Worm (Caenorhabditis elegans) whole organism, early embryonic: ENCODE data around the gene F11D5.1.

ENCODE experiments used
- B0310.2 ChIP-seq: sonication (generic microtip); optimal IDR thresholded peaks from 2 replicates; lab custom pipeline; 2016; ENCODE audit warnings: mild to moderate bottlenecking, missing genetic modification characterization, missing compliant biosample characterization
- F13C5.2 ChIP-seq: sonication (generic microtip); optimal IDR thresholded peaks from 2 replicates; lab custom pipeline; 2017; ENCODE audit warnings: mild to moderate bottlenecking, missing genetic modification characterization, inconsistent platforms, missing compliant biosample characterization
- aly-1 ChIP-seq: sonication (generic microtip); optimal IDR thresholded peaks from 2 replicates; lab custom pipeline; 2016; ENCODE audit warnings: missing genetic modification characterization, missing compliant biosample characterization
- ama-1 ChIP-seq: fragments of 150-350 bp; optimal IDR thresholded peaks from 2 replicates; lab custom pipeline; 2014
- ceh-13 ChIP-seq: fragments of 200-800 bp; sonication (Bioruptor generic); optimal IDR thresholded peaks from 2 replicates; lab custom pipeline; 2018; ENCODE audit warnings: mild to moderate bottlenecking, missing genetic modification characterization, missing compliant biosample characterization
- ceh-36 ChIP-seq: sonication (generic microtip); optimal IDR thresholded peaks from 2 replicates; lab custom pipeline; 2016; ENCODE audit warnings: missing genetic modification characterization, inconsistent platforms, missing compliant biosample characterization
- ets-7 ChIP-seq: sonication (generic microtip); optimal IDR thresholded peaks from 2 replicates; lab custom pipeline; 2016; ENCODE audit warnings: missing genotype, missing genetic modification characterization, missing compliant biosample characterization
- flt-1 ChIP-seq: fragments of 200-800 bp; sonication (Bioruptor generic); IDR thresholded peaks from 2 replicates; pipeline ENCODE4 v1.3.6; 2022; ENCODE audit warnings: missing genetic modification characterization, missing compliant biosample characterization
- hmbx-1 ChIP-seq: sonication (generic microtip); optimal IDR thresholded peaks from 2 replicates; lab custom pipeline; 2016; ENCODE audit warnings: mild to moderate bottlenecking, missing genetic modification characterization, missing compliant biosample characterization
- hmg-4 ChIP-seq: fragments of 200-800 bp; sonication (Bioruptor generic); optimal IDR thresholded peaks from 2 replicates; lab custom pipeline; 2018; ENCODE audit warnings: mild to moderate bottlenecking, missing genetic modification characterization, missing compliant biosample characterization
- hnd-1 ChIP-seq: sonication (generic microtip); optimal IDR thresholded peaks from 2 replicates; lab custom pipeline; 2016; ENCODE audit warnings: missing genetic modification characterization, missing compliant biosample characterization
- pes-1 ChIP-seq: fragments of 200-800 bp; sonication (Bioruptor generic); IDR thresholded peaks from 2 replicates; pipeline ENCODE4 v1.3.6; 2022; ENCODE audit warnings: missing genetic modification reagents, missing genetic modification characterization, missing compliant biosample characterization
- scrt-1 ChIP-seq: fragments of 200-800 bp; sonication (Bioruptor generic); IDR thresholded peaks from 2 replicates; pipeline ENCODE4 v1.3.6; 2022; ENCODE audit warnings: missing genetic modification characterization, missing compliant biosample characterization
- sea-1 ChIP-seq: fragments of 200-800 bp; sonication (Bioruptor generic); conservative IDR thresholded peaks from 2 replicates; pipeline ENCODE4 v1.3.6; 2022; ENCODE audit warnings: missing genetic modification characterization, missing compliant biosample characterization
- tbx-11 ChIP-seq: fragments of 200-800 bp; sonication (Bioruptor generic); IDR thresholded peaks from 2 replicates; pipeline ENCODE4 v1.3.6; 2022; ENCODE audit warnings: missing genetic modification characterization, missing compliant biosample characterization
- tbx-37 ChIP-seq: fragments of 200-800 bp; sonication (Bioruptor generic); conservative IDR thresholded peaks from 2 replicates; pipeline ENCODE4 v1.3.6; 2022; ENCODE audit warnings: missing genetic modification reagents, missing genetic modification characterization, missing compliant biosample characterization
- tra-4 ChIP-seq: sonication (generic microtip); optimal IDR thresholded peaks from 2 replicates; lab custom pipeline; 2017; ENCODE audit warnings: missing genetic modification characterization, missing compliant biosample characterization

F11D5.1 gene

ce11 chrX:3369442-3369841, 36.5 kb downstream of the F11D5.1 start:
- no peak for TF ChIP-seq tra-4
- no peak for TF ChIP-seq hnd-1 (tag; lab: Kevin White, UChicago)
- no peak for TF ChIP-seq tbx-11 (GFP tag; lab: Robert Waterston, UW)
- TF ChIP-seq F13C5.2 (tag; lab: Kevin White, UChicago) = no peak
- TF ChIP-seq ceh-36 (tag; lab: Kevin White, UChicago) = no peak
- no peak for TF ChIP-seq ceh-13 (GFP tag; lab: Kevin White, UChicago)
- TF ChIP-seq hmg-4 (GFP tag; lab: Kevin White, UChicago) = no peak
- TF ChIP-seq pes-1 (GFP tag; lab: Robert Waterston, UW) = no peak
- no peak for TF ChIP-seq hmbx-1 (tag; lab: Kevin White, UChicago)
- no peak for TF ChIP-seq tbx-37 (GFP tag; lab: Robert Waterston, UW)
- TF ChIP-seq ama-1 = no peak
- no peak for TF ChIP-seq flt-1 (GFP tag; lab: Robert Waterston, UW)
- no peak for TF ChIP-seq scrt-1 (GFP tag; lab: Robert Waterston, UW)
- no peak for TF ChIP-seq ets-7 (tag; lab: Kevin White, UChicago)
- TF ChIP-seq aly-1 = no peak

- TF ChIP-seq hmg-4 (GFP tag; lab: Kevin White, UChicago) (peak; percentile 88), pes-1 (GFP tag; lab: Robert Waterston, UW) (peak; percentile 95), hmbx-1 (tag; lab: Kevin White, UChicago) (peak; percentile 62), tra-4 (peak; percentile 71), tbx-11 (GFP tag; lab: Robert Waterston, UW) (peak; percentile 84), sea-1 (GFP tag; lab: Robert Waterston, UW) (peak; percentile 92), F13C5.2 (tag; lab: Kevin White, UChicago) (peak; percentile 86), ceh-36 (tag; lab: Kevin White, UChicago) (peak; percentile 77), tbx-37 (GFP tag; lab: Robert Waterston, UW) (peak; percentile 90), scrt-1 (GFP tag; lab: Robert Waterston, UW) (peak; percentile 93), hnd-1 (tag; lab: Kevin White, UChicago) (peak; percentile 71), ceh-13 (GFP tag; lab: Kevin White, UChicago) (peak; percentile 81), aly-1 (peak; percentile 88), flt-1 (GFP tag; lab: Robert Waterston, UW) (peak; percentile 94), B0310.2 (tag; lab: Kevin White, UChicago) (peak; percentile 81), ets-7 (tag; lab: Kevin White, UChicago) (peak; percentile 36), ama-1 (no peak)
Observed at ce11 chrX:3371264-3371663, 38.3 kb downstream of the F11D5.1 start.

- TF ChIP-seq tbx-37 (GFP tag; lab: Robert Waterston, UW) (no peak), hmg-4 (GFP tag; lab: Kevin White, UChicago) (no peak), hnd-1 (tag; lab: Kevin White, UChicago) (no peak), ceh-36 (tag; lab: Kevin White, UChicago) (no peak), B0310.2 (tag; lab: Kevin White, UChicago) (no peak), sea-1 (GFP tag; lab: Robert Waterston, UW) (no peak)
Observed at ce11 chrX:3374642-3375041, 41.7 kb downstream of the F11D5.1 start, which contains the start of gene clc-3. TSS of gene clc-3 (minus strand) at chrX:3374742.

- TF ChIP-seq pes-1 (GFP tag; lab: Robert Waterston, UW) (no peak), hmg-4 (GFP tag; lab: Kevin White, UChicago) (no peak), sea-1 (GFP tag; lab: Robert Waterston, UW) (no peak), hmbx-1 (tag; lab: Kevin White, UChicago) (no peak), tra-4 (no peak)
Observed at ce11 chrX:3375320-3375719, 42.4 kb downstream of the F11D5.1 start.

ce11 chrX:3379114-3379513, 46.2 kb downstream of the F11D5.1 start, which contains the start of gene sorf-1:
TSS of gene sorf-1 (minus strand) at chrX:3379248.
- TF ChIP-seq hnd-1 (tag; lab: Kevin White, UChicago) (no peak), ets-7 (tag; lab: Kevin White, UChicago) (no peak), aly-1 (no peak), hmbx-1 (tag; lab: Kevin White, UChicago) (no peak), tbx-11 (GFP tag; lab: Robert Waterston, UW) (no peak), ceh-13 (GFP tag; lab: Kevin White, UChicago) (no peak), pes-1 (GFP tag; lab: Robert Waterston, UW) (no peak), sea-1 (GFP tag; lab: Robert Waterston, UW) (no peak), tbx-37 (GFP tag; lab: Robert Waterston, UW) (no peak), hmg-4 (GFP tag; lab: Kevin White, UChicago) (no peak), F13C5.2 (tag; lab: Kevin White, UChicago) (no peak), flt-1 (GFP tag; lab: Robert Waterston, UW) (no peak)

- no peak for TF ChIP-seq hnd-1 (tag; lab: Kevin White, UChicago)
- no peak for TF ChIP-seq tra-4
Observed at ce11 chrX:3380167-3380566, 47.2 kb downstream of the F11D5.1 start, which contains the start of gene ZK563.7. TSS of gene ZK563.7 (plus strand) at chrX:3380467.

- TF ChIP-seq scrt-1 (GFP tag; lab: Robert Waterston, UW) = no peak
- TF ChIP-seq tbx-11 (GFP tag; lab: Robert Waterston, UW) = no peak
- no peak for TF ChIP-seq ceh-13 (GFP tag; lab: Kevin White, UChicago)
- TF ChIP-seq B0310.2 (tag; lab: Kevin White, UChicago) = no peak
- TF ChIP-seq ets-7 (tag; lab: Kevin White, UChicago) = no peak
- TF ChIP-seq tbx-37 (GFP tag; lab: Robert Waterston, UW) = no peak
- no peak for TF ChIP-seq sea-1 (GFP tag; lab: Robert Waterston, UW)
Observed at ce11 chrX:3385362-3385761, 52.4 kb downstream of the F11D5.1 start, which contains the start of gene acp-1. TSS of gene acp-1 (minus strand) at chrX:3385462.
